Worm (Caenorhabditis elegans): ENCODE data around the gene F49C12.15.

DNA sequence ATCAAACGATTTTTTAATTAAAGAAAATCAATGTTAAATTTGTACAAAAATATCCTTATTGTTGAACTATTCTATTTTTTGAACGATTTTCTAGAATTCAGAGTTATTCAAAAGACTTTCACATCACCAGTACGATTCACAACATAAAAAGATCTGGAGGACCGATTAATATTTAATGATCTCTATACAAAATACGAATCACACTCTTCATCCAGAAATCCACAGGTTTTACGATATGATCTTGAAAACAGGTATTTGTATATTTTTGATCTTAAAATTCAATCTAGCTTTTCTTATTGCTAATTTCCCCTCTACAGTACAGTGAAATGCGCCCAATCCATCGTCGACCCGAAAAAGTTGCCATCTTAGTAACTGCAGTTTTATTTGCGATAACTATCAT lies 19.6 kb upstream of the F49C12.15 start, which contains the start of gene F49C12.5:
- no peak for TF ChIP-seq T22C8.4 (GFP tag; IDR thresholded peaks at IDR 0.05)
- no peak for TF ChIP-seq ztf-23 (GFP tag; IDR thresholded peaks at IDR 0.05)
- no peak for TF ChIP-seq tab-1 (GFP tag; IDR thresholded peaks at IDR 0.05)
- no peak for TF ChIP-seq cog-1 (tag; optimal IDR thresholded peaks at IDR 0.05)
- TF ChIP-seq flt-1 (GFP tag; IDR thresholded peaks at IDR 0.05) = no peak
